Worm (Caenorhabditis elegans) whole organism, late embryonic: Measurements from ENCODE around the gene drd-10.

ENCODE experiments used
- F13H6.1 ChIP-seq: sonication (generic microtip); optimal IDR thresholded peaks from 2 replicates; lab custom pipeline; 2016; ENCODE audit warnings: missing genetic modification characterization, missing compliant biosample characterization
- ceh-6 ChIP-seq: fragments of 200-800 bp; sonication (Bioruptor generic); optimal IDR thresholded peaks from 2 replicates; lab custom pipeline; 2018; ENCODE audit warnings: mild to moderate bottlenecking, missing genetic modification characterization, missing compliant biosample characterization
- hlh-13 ChIP-seq: fragments of 200-800 bp; sonication (Bioruptor generic); optimal IDR thresholded peaks from 2 replicates; lab custom pipeline; 2018; ENCODE audit warnings: mild to moderate bottlenecking, missing genetic modification characterization, missing compliant biosample characterization
- pqm-1 ChIP-seq: sonication (generic microtip); optimal IDR thresholded peaks from 2 replicates; lab custom pipeline; 2016; ENCODE audit warnings: missing genetic modification characterization, missing compliant biosample characterization

DNA sequence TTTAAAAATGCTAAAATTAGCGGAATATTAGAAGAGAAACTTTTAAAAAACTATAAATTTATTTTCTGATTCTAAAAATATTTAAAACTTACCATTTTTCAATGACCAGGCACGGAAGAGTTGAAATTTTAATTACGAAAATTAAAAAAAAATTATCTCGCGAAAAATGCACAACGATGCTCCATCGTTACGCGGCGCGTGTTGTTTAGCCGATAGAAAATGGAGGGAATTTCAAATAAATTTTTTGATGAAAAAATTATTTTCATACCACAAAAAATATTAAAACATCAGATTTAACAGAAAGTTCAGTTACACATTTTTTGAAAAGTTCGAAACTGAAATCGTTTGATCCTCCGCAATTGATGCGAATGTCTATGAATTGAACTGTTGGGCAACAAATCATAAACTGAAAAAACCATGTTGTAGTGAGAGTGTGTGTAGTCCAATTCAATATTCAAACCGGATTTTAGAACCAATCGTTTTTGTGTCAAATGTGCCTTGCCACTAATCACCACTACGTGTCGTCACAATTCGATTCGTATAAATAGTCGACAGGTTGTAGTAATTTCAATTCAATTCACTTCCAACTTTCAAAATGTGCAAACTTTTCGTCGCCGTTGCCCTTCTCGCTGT, 43.8 kb downstream of the drd-10 start, which contains the start of the genes tofu-2 and spig-1:
- TF ChIP-seq F13H6.1 (tag; lab: Kevin White, UChicago) (no peak), ceh-6 (GFP tag; lab: Kevin White, UChicago) (no peak), hlh-13 (GFP tag; lab: Kevin White, UChicago) (no peak), pqm-1 (no peak)
